Worm (Caenorhabditis elegans): ENCODE data around the gene ncx-8.

DNA sequence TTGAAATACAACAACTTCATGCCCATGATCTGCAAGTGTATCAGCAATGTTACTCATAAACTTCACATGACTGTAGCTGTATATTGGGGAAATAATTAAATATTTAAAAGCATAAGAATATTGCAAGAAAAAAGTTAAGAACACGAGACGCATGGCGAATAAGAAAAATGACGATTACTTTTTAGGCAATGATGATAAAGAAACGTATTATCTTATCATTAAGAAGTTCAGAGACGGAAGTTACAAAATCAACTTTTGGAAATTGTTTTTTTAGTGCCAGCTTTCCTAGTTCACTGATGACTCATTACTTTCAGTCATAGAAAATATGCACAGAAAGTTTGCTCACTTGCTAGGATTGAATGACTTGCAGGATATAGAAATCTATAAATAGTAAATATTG is 13.4 kb upstream of the ncx-8 start, which contains the start of gene ugt-7:
- TF ChIP-seq sea-2 (GFP tag; optimal IDR thresholded peaks at IDR 0.05) (no peak), elt-3 (tag; optimal IDR thresholded peaks at IDR 0.05) (no peak), elt-2 (tag; optimal IDR thresholded peaks at IDR 0.05) (peak; percentile 57), ztf-4 (tag; optimal IDR thresholded peaks at IDR 0.05) (no peak), tbx-2 (tag; optimal IDR thresholded peaks at IDR 0.05) (no peak), lin-15B (tag; optimal IDR thresholded peaks at IDR 0.05) (no peak), unc-62 (GFP tag; optimal IDR thresholded peaks at IDR 0.05) (no peak), ceh-82 (tag; optimal IDR thresholded peaks at IDR 0.05) (no peak)
